Worm (Caenorhabditis elegans) whole organism, L3 larva: ENCODE data around the gene clec-263.

Experiments
- elt-3 ChIP-seq, 3 experiments: fragments of 150-350 bp in 1 of 3; sonication (generic microtip) in 2 of 3; optimal IDR thresholded peaks; 2 replicates in 2 of 3; 4 replicates in 1 of 3; lab custom pipeline; 2014 to 2017; ENCODE audit warnings: missing biosample characterization in 3 of 3, missing genetic modification characterization in 3 of 3
- snpc-4 ChIP-seq: fragments of 150-350 bp; optimal IDR thresholded peaks from 2 replicates; lab custom pipeline; 2014; ENCODE audit warnings: missing biosample characterization, missing genetic modification characterization

- TF ChIP-seq snpc-4 (tag; lab: Kevin White, UChicago), result no peak
- TF ChIP-seq elt-3 (tag; optimal IDR thresholded peaks at IDR 0.05; lab: Kevin White, UChicago), result no peak
These were observed 32.2 kb downstream of the clec-263 start, which contains the start of gene F46B3.23 for ce11 chrV:20606617-20607016.
